In the genomic region with DNA sequence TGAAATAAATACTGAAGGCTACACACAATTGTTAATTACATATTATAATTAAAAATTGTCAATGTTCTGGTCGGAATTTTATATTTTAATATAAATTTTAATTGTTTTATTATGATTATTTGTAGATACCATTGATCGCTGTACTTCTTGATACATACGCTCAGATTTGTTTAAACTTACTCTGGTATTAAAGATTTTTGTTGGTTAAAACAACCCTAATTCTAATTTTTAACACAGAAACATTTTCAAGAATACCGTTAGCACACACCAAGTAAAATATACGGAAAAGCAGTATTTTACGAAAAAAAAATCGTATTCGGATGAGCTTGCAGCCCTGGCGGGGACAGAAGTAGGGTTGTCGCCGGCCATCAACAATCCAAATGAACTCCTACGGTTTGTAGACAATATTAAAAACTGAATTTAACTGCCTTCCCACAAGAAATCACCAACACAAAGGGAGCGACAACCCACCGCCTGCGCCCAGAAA, we compare ENCODE assay signal across 1 fruit fly cellular context.
TF ChIP-seq lines count a peak whose summit lies in the region.

A gene (minus strand): TSS at position 223 of the 487 bp plus-strand sequence.
A gene (plus strand): TSS at position 348 of the 487 bp plus-strand sequence.
A gene (plus strand): TSS at position 348 of the 487 bp plus-strand sequence.

TF ChIP-seq in whole organism, embryonic, 481 proteins besides CTCF, POLR2A, EP300 and RAD21 (continued from another document and continues in another):
- TF ChIP-seq lmd (GFP tag; IDR thresholded peaks at IDR 0.05; lab: Robert Waterston, UW) (peak; percentile 75), CG10366 (GFP tag; IDR thresholded peaks at IDR 0.05; lab: Robert Waterston, UW) (peak; percentile 52), CG6175 (GFP tag; IDR thresholded peaks at IDR 0.05; lab: Robert Waterston, UW) (no peak), cas (GFP tag; IDR thresholded peaks at IDR 0.05; lab: Robert Waterston, UW) (peak; percentile 51), Dp (GFP tag; optimal IDR thresholded peaks at IDR 0.05; lab: Kevin White, UChicago) (peak; percentile 14), pita (GFP tag; optimal IDR thresholded peaks at IDR 0.05; lab: Kevin White, UChicago) (no peak), CkIIα-i1 (GFP tag; IDR thresholded peaks at IDR 0.05; lab: Robert Waterston, UW) (no peak), CG8290 (GFP tag; optimal IDR thresholded peaks at IDR 0.05; lab: Kevin White, UChicago) (peak; percentile 57), CG8290 (tag; optimal IDR thresholded peaks at IDR 0.05; lab: Kevin White, UChicago) (peak in 1 of 2 experiments; percentile 25), pros (GFP tag; optimal IDR thresholded peaks at IDR 0.05; lab: Kevin White, UChicago) (no peak), HmgD (GFP tag; optimal IDR thresholded peaks at IDR 0.05; lab: Kevin White, UChicago) (peak; percentile 9), Lhr (GFP tag; optimal IDR thresholded peaks at IDR 0.05; lab: Kevin White, UChicago) (peak; percentile 16), CG12659 (GFP tag; optimal IDR thresholded peaks at IDR 0.05; lab: Kevin White, UChicago) (peak; percentile 88), Ets65A (GFP tag; lab: Kevin White, UChicago) (peak; percentile 56), D (optimal IDR thresholded peaks at IDR 0.05; lab: Kevin White, UChicago) (no peak), D (GFP tag; optimal IDR thresholded peaks at IDR 0.05; lab: Kevin White, UChicago) (peak; percentile 55), trem (tag; optimal IDR thresholded peaks at IDR 0.05; lab: Kevin White, UChicago) (peak; percentile 82), CG17829 (tag; optimal IDR thresholded peaks at IDR 0.05; lab: Kevin White, UChicago) (peak; percentile 90), gro (GFP tag; optimal IDR thresholded peaks at IDR 0.05; lab: Kevin White, UChicago) (no peak), yki (optimal IDR thresholded peaks at IDR 0.05; lab: Kevin White, UChicago) (no peak), CG12071 (GFP tag; optimal IDR thresholded peaks at IDR 0.05; lab: Kevin White, UChicago) (no peak), luna (GFP tag; optimal IDR thresholded peaks at IDR 0.05; lab: Kevin White, UChicago) (no peak), jigr1 (GFP tag; IDR thresholded peaks at IDR 0.05; lab: Robert Waterston, UW) (peak; percentile 66; the same call in 1 of the 3 replicates), CG1024 (GFP tag; IDR thresholded peaks at IDR 0.05; lab: Robert Waterston, UW) (peak; percentile 59), tio (GFP tag; optimal IDR thresholded peaks at IDR 0.05; lab: Kevin White, UChicago) (no peak), CG11560 (tag; IDR thresholded peaks at IDR 0.05; lab: Robert Waterston, UW) (peak; percentile 41; the same call in 1 of the 3 replicates), CG4707 (GFP tag; optimal IDR thresholded peaks at IDR 0.05; lab: Kevin White, UChicago) (no peak), ase (GFP tag; IDR thresholded peaks at IDR 0.05; lab: Robert Waterston, UW) (peak; percentile 67; the same call in 2 of the 3 replicates), Dip2 (GFP tag; IDR thresholded peaks at IDR 0.05; lab: Robert Waterston, UW) (no peak), exex (tag; optimal IDR thresholded peaks at IDR 0.05; lab: Kevin White, UChicago) (peak; percentile 27), Xrp1 (GFP tag; IDR thresholded peaks at IDR 0.05; lab: Robert Waterston, UW) (peak; percentile 77), Meics (GFP tag; optimal IDR thresholded peaks at IDR 0.05; lab: Kevin White, UChicago) (peak; percentile 78), CG7745 (tag; optimal IDR thresholded peaks at IDR 0.05; lab: Kevin White, UChicago) (no peak), gsb-n (tag; optimal IDR thresholded peaks at IDR 0.05; lab: Kevin White, UChicago) (peak; percentile 78), ap (GFP tag; IDR thresholded peaks at IDR 0.05; lab: Robert Waterston, UW) (no peak), CG1832 (GFP tag; optimal IDR thresholded peaks at IDR 0.05; lab: Kevin White, UChicago) (no peak), Dip3 (GFP tag; optimal IDR thresholded peaks at IDR 0.05; lab: Kevin White, UChicago) (peak; percentile 29), CG9215 (GFP tag; IDR thresholded peaks at IDR 0.05; lab: Robert Waterston, UW) (peak; percentile 77), ken (GFP tag; IDR thresholded peaks at IDR 0.05; lab: Robert Waterston, UW) (peak; percentile 70; the same call in 1 of the 3 replicates), Ravus (GFP tag; IDR thresholded peaks at IDR 0.05; lab: Robert Waterston, UW) (no peak), CG10147 (GFP tag; optimal IDR thresholded peaks at IDR 0.05; lab: Kevin White, UChicago) (peak; percentile 67), Drgx (GFP tag; IDR thresholded peaks at IDR 0.05; lab: Robert Waterston, UW) (peak; percentile 63; the same call in 1 of the 2 replicates), CG13296 (GFP tag; optimal IDR thresholded peaks at IDR 0.05; lab: Kevin White, UChicago) (peak; percentile 40), az2 (GFP tag; optimal IDR thresholded peaks at IDR 0.05; lab: Kevin White, UChicago) (peak; percentile 68), ranshi (GFP tag; IDR thresholded peaks at IDR 0.05; lab: Robert Waterston, UW) (peak; percentile 65), CG8089 (GFP tag; optimal IDR thresholded peaks at IDR 0.05; lab: Kevin White, UChicago) (no peak), Dll (GFP tag; IDR thresholded peaks at IDR 0.05; lab: Robert Waterston, UW; ENCODE audit: partially characterized antibody) (no peak), CG12744 (GFP tag; optimal IDR thresholded peaks at IDR 0.05; lab: Kevin White, UChicago) (no peak), CG16779 (GFP tag; IDR thresholded peaks at IDR 0.05; lab: Robert Waterston, UW) (no peak), CG1233 (GFP tag; optimal IDR thresholded peaks at IDR 0.05; lab: Kevin White, UChicago) (peak; percentile 68), CG9727 (GFP tag; optimal IDR thresholded peaks at IDR 0.05; lab: Kevin White, UChicago) (peak; percentile 77), fd3F (GFP tag; optimal IDR thresholded peaks at IDR 0.05; lab: Kevin White, UChicago) (peak; percentile 76), tna (GFP tag; IDR thresholded peaks at IDR 0.05; lab: Robert Waterston, UW; ENCODE audit: partially characterized antibody) (no peak), GATAe (GFP tag; conservative IDR thresholded peaks at IDR 0.05; lab: Robert Waterston, UW) (no peak), wdn (GFP tag; IDR thresholded peaks at IDR 0.05; lab: Robert Waterston, UW) (peak; percentile 66), ro (GFP tag; IDR thresholded peaks at IDR 0.05; lab: Robert Waterston, UW) (no peak), CG7786 (GFP tag; optimal IDR thresholded peaks at IDR 0.05; lab: Kevin White, UChicago) (no peak), Sry-β (GFP tag; optimal IDR thresholded peaks at IDR 0.05; lab: Kevin White, UChicago) (peak; percentile 7), CG11696 (GFP tag; IDR thresholded peaks at IDR 0.05; lab: Robert Waterston, UW) (peak; percentile 61), ac (GFP tag; optimal IDR thresholded peaks at IDR 0.05; lab: Kevin White, UChicago) (no peak), eve (GFP tag; optimal IDR thresholded peaks at IDR 0.05; lab: Kevin White, UChicago) (no peak), Deaf1 (tag; optimal IDR thresholded peaks at IDR 0.05; lab: Kevin White, UChicago) (no peak), Adf1 (GFP tag; IDR thresholded peaks at IDR 0.05; lab: Robert Waterston, UW) (no peak), dmrt11E (tag; optimal IDR thresholded peaks at IDR 0.05; lab: Kevin White, UChicago) (peak; percentile 76), br (optimal IDR thresholded peaks at IDR 0.05; lab: Kevin White, UChicago) (no peak), CG15011 (GFP tag; optimal IDR thresholded peaks at IDR 0.05; lab: Kevin White, UChicago) (no peak), CG7556 (GFP tag; optimal IDR thresholded peaks at IDR 0.05; lab: Kevin White, UChicago) (peak; percentile 77), CG9609 (GFP tag; optimal IDR thresholded peaks at IDR 0.05; lab: Kevin White, UChicago) (peak; percentile 1), bowl (GFP tag; IDR thresholded peaks at IDR 0.05; lab: Robert Waterston, UW) (no peak; the same call in 1 of the 2 replicates), CG13123 (GFP tag; optimal IDR thresholded peaks at IDR 0.05; lab: Kevin White, UChicago) (peak; percentile 39), CG14667 (GFP tag; IDR thresholded peaks at IDR 0.05; lab: Robert Waterston, UW) (peak; percentile 60), gcm2 (GFP tag; optimal IDR thresholded peaks at IDR 0.05; lab: Kevin White, UChicago) (no peak), ind (GFP tag; optimal IDR thresholded peaks at IDR 0.05; lab: Kevin White, UChicago) (peak; percentile 76), Dref (GFP tag; IDR thresholded peaks at IDR 0.05; lab: Robert Waterston, UW) (no peak), slp2 (GFP tag; optimal IDR thresholded peaks at IDR 0.05; lab: Kevin White, UChicago) (no peak), ash1 (GFP tag; optimal IDR thresholded peaks at IDR 0.05; lab: Kevin White, UChicago) (no peak), caup (GFP tag; optimal IDR thresholded peaks at IDR 0.05; lab: Kevin White, UChicago; ENCODE audit: severe bottlenecking) (peak; percentile 68), tx (GFP tag; optimal IDR thresholded peaks at IDR 0.05; lab: Kevin White, UChicago) (peak; percentile 8), pfk (GFP tag; optimal IDR thresholded peaks at IDR 0.05; lab: Kevin White, UChicago) (no peak), tup (GFP tag; optimal IDR thresholded peaks at IDR 0.05; lab: Kevin White, UChicago) (no peak), BtbVII (GFP tag; optimal IDR thresholded peaks at IDR 0.05; lab: Kevin White, UChicago) (peak; percentile 69), Ets97D (GFP tag; optimal IDR thresholded peaks at IDR 0.05; lab: Kevin White, UChicago) (no peak), CG32772 (GFP tag; IDR thresholded peaks at IDR 0.05; lab: Robert Waterston, UW) (peak; percentile 70), NC2β (GFP tag; optimal IDR thresholded peaks at IDR 0.05; lab: Kevin White, UChicago) (peak; percentile 18), nmo (GFP tag; optimal IDR thresholded peaks at IDR 0.05; lab: Kevin White, UChicago) (peak; percentile 89), Eip74EF (GFP tag; optimal IDR thresholded peaks at IDR 0.05; lab: Kevin White, UChicago) (peak in 1 of 2 experiments; percentile 37), lilli (GFP tag; optimal IDR thresholded peaks at IDR 0.05; lab: Kevin White, UChicago) (peak; percentile 61), pzg (GFP tag; optimal IDR thresholded peaks at IDR 0.05; lab: Kevin White, UChicago) (peak; percentile 54), CG11085 (GFP tag; IDR thresholded peaks at IDR 0.05; lab: Robert Waterston, UW) (peak; percentile 60; the same call in 1 of the 2 replicates), CG10321 (GFP tag; IDR thresholded peaks at IDR 0.05; lab: Robert Waterston, UW) (no peak), CG4854 (GFP tag; optimal IDR thresholded peaks at IDR 0.05; lab: Kevin White, UChicago) (no peak), hkb (optimal IDR thresholded peaks at IDR 0.05; lab: Kevin White, UChicago) (no peak), hkb (GFP tag; IDR thresholded peaks at IDR 0.05; lab: Robert Waterston, UW) (peak; percentile 60), CG15696 (tag; optimal IDR thresholded peaks at IDR 0.05; lab: Kevin White, UChicago) (peak; percentile 70), CG16815 (GFP tag; optimal IDR thresholded peaks at IDR 0.05; lab: Kevin White, UChicago) (peak; percentile 50), her (GFP tag; optimal IDR thresholded peaks at IDR 0.05; lab: Kevin White, UChicago) (no peak), CG4328 (GFP tag; optimal IDR thresholded peaks at IDR 0.05; lab: Kevin White, UChicago) (peak; percentile 65), CrebB (tag; optimal IDR thresholded peaks at IDR 0.05; lab: Kevin White, UChicago) (peak; percentile 21), sob (GFP tag; IDR thresholded peaks at IDR 0.05; lab: Robert Waterston, UW) (peak; percentile 76), CG18764 (GFP tag; optimal IDR thresholded peaks at IDR 0.05; lab: Kevin White, UChicago) (peak; percentile 60), Fer1 (GFP tag; optimal IDR thresholded peaks at IDR 0.05; lab: Kevin White, UChicago) (peak; percentile 57), Awh (GFP tag; IDR thresholded peaks at IDR 0.05; lab: Robert Waterston, UW) (0 out of 2 replicates have a peak, but pooled peaks have one; percentile 41), sima (GFP tag; optimal IDR thresholded peaks at IDR 0.05; lab: Kevin White, UChicago) (no peak), CG3847 (GFP tag; IDR thresholded peaks at IDR 0.05; lab: Robert Waterston, UW) (peak; percentile 80), MBD-R2 (GFP tag; IDR thresholded peaks at IDR 0.05; lab: Robert Waterston, UW) (peak; percentile 74), Optix (GFP tag; IDR thresholded peaks at IDR 0.05; lab: Robert Waterston, UW) (no peak), pan (optimal IDR thresholded peaks at IDR 0.05; lab: Kevin White, UChicago) (no peak), pan (GFP tag; optimal IDR thresholded peaks at IDR 0.05 in 1 of 2, IDR thresholded peaks at IDR 0.05 in 1 of 2) (peak in 1 of 2 experiments; percentile 75), CG11723 (GFP tag; optimal IDR thresholded peaks at IDR 0.05; lab: Kevin White, UChicago) (peak; percentile 63), CG7928 (GFP tag; optimal IDR thresholded peaks at IDR 0.05; lab: Kevin White, UChicago) (peak; percentile 95), CG9876 (GFP tag; optimal IDR thresholded peaks at IDR 0.05; lab: Kevin White, UChicago) (no peak), CG2129 (GFP tag; IDR thresholded peaks at IDR 0.05; lab: Robert Waterston, UW; ENCODE audit: partially characterized antibody) (no peak), CG12155 (GFP tag; optimal IDR thresholded peaks at IDR 0.05; lab: Kevin White, UChicago) (peak; percentile 59), CG6254 (GFP tag; optimal IDR thresholded peaks at IDR 0.05; lab: Kevin White, UChicago) (peak; percentile 65), Hr78 (GFP tag; optimal IDR thresholded peaks at IDR 0.05; lab: Kevin White, UChicago) (no peak), CG13424 (tag; optimal IDR thresholded peaks at IDR 0.05; lab: Kevin White, UChicago) (peak; percentile 82), sim (GFP tag; IDR thresholded peaks at IDR 0.05; lab: Robert Waterston, UW) (no peak), bab2 (GFP tag; optimal IDR thresholded peaks at IDR 0.05; lab: Kevin White, UChicago) (peak; percentile 26), dpn (GFP tag; optimal IDR thresholded peaks at IDR 0.05; lab: Kevin White, UChicago) (peak in 1 of 2 experiments; percentile 78), zfh1 (GFP tag; IDR thresholded peaks at IDR 0.05; lab: Robert Waterston, UW) (peak; percentile 57; the same call in 2 of the 3 replicates), CG33213 (GFP tag; optimal IDR thresholded peaks at IDR 0.05; lab: Kevin White, UChicago) (no peak), CG17568 (GFP tag; optimal IDR thresholded peaks at IDR 0.05; lab: Kevin White, UChicago) (no peak), CG2678 (tag; optimal IDR thresholded peaks at IDR 0.05; lab: Kevin White, UChicago) (peak; percentile 86), Ptx1 (GFP tag; IDR thresholded peaks at IDR 0.05; lab: Robert Waterston, UW) (peak; percentile 83), gsb (GFP tag; IDR thresholded peaks at IDR 0.05; lab: Robert Waterston, UW) (peak; percentile 44; the same call in 1 of the 2 replicates), CG12236 (GFP tag; optimal IDR thresholded peaks at IDR 0.05; lab: Kevin White, UChicago) (no peak)
